Fruit fly (Drosophila melanogaster) whole organism, pupa: ENCODE data around the gene CG2218.

Source experiments
- CG10348 ChIP-seq: fragments of 200-800 bp; sonication (Bioruptor generic); IDR thresholded peaks from 2 replicates; pipeline ENCODE4 v1.3.6; 2022; ENCODE audit warnings: missing biosample characterization, missing genetic modification characterization
- CG12605 ChIP-seq: fragments of 200-800 bp; sonication (Bioruptor generic); IDR thresholded peaks from 2 replicates; pipeline ENCODE4 v1.3.6; 2022; ENCODE audit warnings: missing biosample characterization, missing genetic modification characterization
- CG13204 ChIP-seq: fragments of 200-800 bp; sonication (Bioruptor generic); optimal IDR thresholded peaks from 2 replicates; lab custom pipeline; 2018; ENCODE audit warnings: missing biosample characterization, mild to moderate bottlenecking, missing genetic modification characterization, moderate library complexity
- CG14655 ChIP-seq: fragments of 200-800 bp; sonication (Bioruptor generic); optimal IDR thresholded peaks from 3 replicates; lab custom pipeline; 2017; ENCODE audit warnings: mild to moderate bottlenecking, missing biosample characterization, missing genetic modification reagents, missing genetic modification characterization
- CG15710 ChIP-seq: fragments of 200-800 bp; sonication (Bioruptor generic); optimal IDR thresholded peaks from 2 replicates; lab custom pipeline; 2018; ENCODE audit warnings: missing biosample characterization, mild to moderate bottlenecking, missing genetic modification characterization, moderate library complexity
- CG17806 ChIP-seq: fragments of 200-800 bp; sonication (Bioruptor generic); optimal IDR thresholded peaks from 2 replicates; lab custom pipeline; 2018; ENCODE audit warnings: missing biosample characterization, mild to moderate bottlenecking, missing genetic modification characterization, moderate library complexity
- CG32121 ChIP-seq: fragments of 200-800 bp; sonication (Bioruptor generic); IDR thresholded peaks from 2 replicates; pipeline ENCODE4 v1.3.6; 2022; ENCODE audit warnings: missing biosample characterization, missing genetic modification characterization
- CG34367 ChIP-seq: fragments of 200-800 bp; sonication (Bioruptor generic); optimal IDR thresholded peaks from 2 replicates; lab custom pipeline; 2018; ENCODE audit warnings: missing biosample characterization, mild to moderate bottlenecking, missing genetic modification characterization
- CG4496 ChIP-seq: fragments of 200-800 bp; sonication (Bioruptor generic); IDR thresholded peaks from 3 replicates; pipeline ENCODE4 v1.3.6; 2022; ENCODE audit warnings: missing biosample characterization, missing genetic modification characterization
- CG8159 ChIP-seq: fragments of 200-800 bp; sonication (Bioruptor generic); optimal IDR thresholded peaks from 3 replicates; lab custom pipeline; 2018; ENCODE audit warnings: missing biosample characterization, mild to moderate bottlenecking, missing genetic modification characterization, moderate library complexity
- CG8301 ChIP-seq: fragments of 200-800 bp; sonication (Bioruptor generic); optimal IDR thresholded peaks from 2 replicates; lab custom pipeline; 2018; ENCODE audit warnings: missing biosample characterization, mild to moderate bottlenecking, missing genetic modification characterization
- CG9948 ChIP-seq: fragments of 200-800 bp; sonication (Bioruptor generic); optimal IDR thresholded peaks from 2 replicates; lab custom pipeline; 2018; ENCODE audit warnings: missing biosample characterization, mild to moderate bottlenecking, missing genetic modification characterization, moderate library complexity
- D1 ChIP-seq: fragments of 200-800 bp; sonication (Bioruptor generic); optimal IDR thresholded peaks from 2 replicates; lab custom pipeline; 2018; ENCODE audit warnings: missing biosample characterization, mild to moderate bottlenecking, missing genetic modification characterization, moderate library complexity
- EcR ChIP-seq: fragments of 200-800 bp; sonication (Bioruptor generic); optimal IDR thresholded peaks from 3 replicates; lab custom pipeline; 2019; ENCODE audit warnings: missing biosample characterization, missing genetic modification characterization, mild to moderate bottlenecking, moderate library complexity, missing genetic modification reagents
- Ets98B ChIP-seq: fragments of 200-800 bp; sonication (Bioruptor generic); IDR thresholded peaks from 2 replicates; pipeline ENCODE4 v1.3.6; 2022; ENCODE audit warnings: missing biosample characterization, missing genetic modification characterization
- Pif1A ChIP-seq: fragments of 200-800 bp; sonication (Bioruptor generic); optimal IDR thresholded peaks from 3 replicates; lab custom pipeline; 2016; ENCODE audit warnings: missing biosample characterization, missing genetic modification characterization
- Pif1B ChIP-seq: fragments of 200-800 bp; sonication (Bioruptor generic); optimal IDR thresholded peaks from 3 replicates; lab custom pipeline; 2016; ENCODE audit warnings: missing biosample characterization, missing genetic modification characterization
- Snoo ChIP-seq: fragments of 200-800 bp; sonication (Bioruptor generic); optimal IDR thresholded peaks from 3 replicates; lab custom pipeline; 2017; ENCODE audit warnings: missing biosample characterization, mild to moderate bottlenecking, missing genetic modification characterization, inconsistent platforms
- fd96Ca ChIP-seq: fragments of 200-800 bp; sonication (Bioruptor generic); IDR thresholded peaks from 3 replicates; pipeline ENCODE4 v1.3.6; 2022; ENCODE audit warnings: missing biosample characterization, missing genetic modification characterization
- gl ChIP-seq: fragments of 200-800 bp; sonication (Bioruptor generic); optimal IDR thresholded peaks from 2 replicates; lab custom pipeline; 2018; ENCODE audit warnings: missing biosample characterization, mild to moderate bottlenecking, missing genetic modification characterization
- rn ChIP-seq: fragments of 200-800 bp; sonication (Bioruptor generic); IDR thresholded peaks from 2 replicates; pipeline ENCODE4 v1.3.6; 2022; ENCODE audit warnings: missing biosample characterization, missing genetic modification characterization

The CG2218 gene

DNA sequence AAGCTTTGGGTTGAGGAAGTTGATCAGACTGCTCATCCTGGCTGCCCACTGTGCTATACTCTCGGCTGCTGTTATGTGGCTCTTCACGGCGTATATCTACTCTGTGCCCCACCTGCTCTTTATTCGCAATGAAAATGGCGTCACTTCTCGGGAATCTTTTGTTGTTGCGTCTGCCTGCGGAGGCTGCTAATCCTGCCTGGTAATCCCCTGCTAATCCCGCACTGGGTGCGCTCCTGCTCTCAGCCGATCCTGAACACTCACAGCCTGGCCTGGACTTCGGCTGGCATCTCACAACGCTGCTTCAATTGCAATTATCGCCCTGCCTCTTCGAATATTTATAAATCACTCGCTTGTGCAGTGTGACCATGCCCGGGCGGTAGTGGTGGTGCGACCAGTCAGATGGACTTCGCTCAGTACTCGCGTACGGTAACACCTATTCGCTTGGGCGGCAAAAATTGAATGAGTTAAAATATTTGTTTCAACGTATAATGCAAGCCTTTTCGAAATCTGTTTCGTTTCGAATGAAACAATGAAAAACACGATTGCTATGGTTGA lies at the start of gene CG2218:
CG2218 (minus strand) TSS at position 472 of the 555 bp plus-strand sequence.
- TF ChIP-seq CG10348 (GFP tag; lab: Robert Waterston, UW) (no peak), CG13204 (GFP tag; lab: Kevin White, UChicago) (no peak), EcR (no peak), CG4496 (GFP tag; lab: Robert Waterston, UW) (peak; percentile 64; the same call in 2 of the 3 replicates), Pif1B (GFP tag; lab: Kevin White, UChicago) (no peak), gl (peak; percentile 42), CG9948 (no peak)

DNA sequence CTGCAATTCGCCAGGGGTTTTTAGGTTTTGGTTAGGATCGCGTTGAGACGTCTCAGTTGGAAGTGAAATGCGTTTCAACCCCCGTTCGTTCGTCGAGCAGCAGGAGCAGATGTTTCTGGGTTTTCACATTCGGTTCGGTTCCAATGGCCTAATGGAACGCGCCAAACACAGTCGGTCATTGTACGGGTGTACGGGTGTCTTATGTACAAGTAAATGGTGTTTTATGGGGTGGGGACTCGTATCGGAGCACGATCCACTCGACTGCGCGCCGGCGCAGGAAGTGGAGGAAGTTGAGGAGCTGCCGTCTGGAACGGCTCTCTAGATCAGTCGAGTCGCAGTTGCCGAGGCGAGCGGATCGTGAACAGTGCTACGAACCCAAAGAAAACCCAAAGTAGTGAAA lies 48.3 kb upstream of the CG2218 start, which contains the start of gene spdo:
spdo (plus strand) TSS at position 318 of the 400 bp plus-strand sequence.
- TF ChIP-seq CG10348 (GFP tag; lab: Robert Waterston, UW) (no peak), CG32121 (GFP tag; lab: Robert Waterston, UW) (no peak), CG13204 (GFP tag; lab: Kevin White, UChicago) (no peak), Pif1A (no peak)

DNA sequence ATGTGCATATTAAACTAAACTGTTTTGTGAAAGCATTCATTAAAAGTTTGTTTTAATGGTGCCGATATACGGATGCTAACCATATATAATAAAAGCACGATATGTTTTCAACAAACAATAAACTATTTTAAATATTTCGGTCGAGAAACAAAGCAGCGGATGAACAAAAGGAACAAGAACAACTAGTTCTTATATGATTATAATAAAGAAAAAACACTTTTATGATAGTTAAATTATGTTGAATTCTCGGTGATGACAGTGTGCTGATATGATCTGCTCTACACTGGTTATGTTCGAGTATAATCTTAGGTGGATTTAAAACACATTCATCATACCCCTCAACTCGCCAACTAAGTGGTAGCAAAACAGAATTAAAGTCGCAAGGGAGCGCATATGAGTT lies 47.8 kb upstream of the CG2218 start:
- TF ChIP-seq CG9948 (no peak), EcR (no peak), CG8301 (tag; lab: Kevin White, UChicago) (no peak), D1 (tag; lab: Kevin White, UChicago) (no peak), CG13204 (GFP tag; lab: Kevin White, UChicago) (no peak), CG8159 (no peak), gl (no peak), CG10348 (GFP tag; lab: Robert Waterston, UW) (no peak), fd96Ca (GFP tag; lab: Robert Waterston, UW) (no peak), CG4496 (GFP tag; lab: Robert Waterston, UW) (no peak), rn (no peak), CG17806 (tag; lab: Kevin White, UChicago) (no peak), CG14655 (GFP tag; lab: Kevin White, UChicago) (no peak), Pif1A (no peak), Snoo (tag; lab: Kevin White, UChicago) (no peak), CG32121 (GFP tag; lab: Robert Waterston, UW) (no peak), Pif1B (GFP tag; lab: Kevin White, UChicago) (no peak), Ets98B (no peak), CG12605 (GFP tag; lab: Robert Waterston, UW) (no peak)

DNA sequence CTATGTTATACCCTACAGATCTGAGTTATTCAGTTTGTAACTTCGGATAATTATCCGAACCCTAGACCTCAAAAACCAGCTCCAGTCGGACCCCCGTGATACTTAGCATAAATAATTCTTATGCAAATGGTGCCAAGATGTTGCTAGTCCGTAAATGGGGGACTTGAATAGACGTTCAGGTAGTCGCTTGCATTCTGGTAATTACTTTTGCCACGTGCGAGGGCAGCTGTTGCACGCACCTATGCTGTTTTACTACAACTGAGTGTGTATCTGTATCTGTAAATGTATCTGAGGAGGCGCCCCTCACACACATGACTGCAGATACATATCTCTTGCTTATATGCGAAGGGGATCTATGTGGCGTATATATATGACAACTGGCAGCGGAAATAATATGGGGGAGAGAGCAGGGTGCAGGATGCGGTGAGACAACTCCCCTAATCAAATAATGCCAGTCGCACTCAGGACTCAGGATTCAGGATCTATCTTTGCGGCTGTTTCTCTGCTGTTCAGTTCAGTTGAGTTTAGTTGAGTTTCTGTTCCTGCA lies 46.7 kb upstream of the CG2218 start:
- TF ChIP-seq Pif1B (GFP tag; lab: Kevin White, UChicago): no peak
- TF ChIP-seq CG17806 (tag; lab: Kevin White, UChicago): no peak
- no peak for TF ChIP-seq Pif1A
- TF ChIP-seq CG10348 (GFP tag; lab: Robert Waterston, UW): no peak
- TF ChIP-seq EcR: no peak
- no peak for TF ChIP-seq CG34367 (tag; lab: Kevin White, UChicago)
- no peak for TF ChIP-seq D1 (tag; lab: Kevin White, UChicago)
- TF ChIP-seq Ets98B: no peak

DNA sequence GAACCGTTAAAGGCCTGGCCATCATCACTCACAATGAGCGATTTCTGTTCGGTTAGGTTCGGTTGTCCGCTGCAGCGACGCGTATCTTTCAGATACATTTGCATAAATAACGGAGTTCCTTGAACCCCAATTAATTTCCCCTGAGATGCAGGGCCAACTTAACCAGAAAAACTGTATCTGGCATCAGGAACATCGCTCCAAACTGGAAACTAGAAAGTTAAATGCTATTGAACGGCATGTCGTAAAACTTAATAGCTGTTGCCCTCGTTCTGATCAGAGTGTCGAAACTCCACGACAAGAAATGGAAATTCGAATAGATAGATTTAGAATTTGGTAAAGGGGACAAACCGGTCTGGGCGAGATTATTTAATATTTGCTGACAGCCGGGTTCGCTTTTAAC lies 44.3 kb upstream of the CG2218 start:
- TF ChIP-seq EcR: peak; percentile 59
- TF ChIP-seq CG9948: no peak

DNA sequence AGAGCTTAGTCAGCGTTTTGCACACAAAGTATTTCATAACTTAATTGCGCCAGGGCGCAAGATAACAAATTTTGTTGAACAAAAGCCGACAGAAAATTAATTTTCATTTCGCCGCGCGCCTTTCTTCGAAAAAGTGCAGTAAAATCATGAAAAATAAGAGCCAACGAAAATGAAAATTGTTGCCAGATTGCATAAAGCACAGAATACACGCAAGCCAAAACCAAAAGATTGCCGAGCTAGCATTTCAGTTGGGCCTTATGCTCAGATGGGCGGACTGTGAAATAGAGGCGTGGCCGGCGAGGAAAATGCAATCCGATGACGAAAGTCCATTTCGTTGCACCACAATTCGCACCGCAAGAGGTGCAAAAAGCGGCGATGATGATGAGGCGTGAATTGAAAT lies 42.6 kb upstream of the CG2218 start:
- TF ChIP-seq Snoo (tag; lab: Kevin White, UChicago): no peak
- TF ChIP-seq EcR: no peak
- no peak for TF ChIP-seq CG32121 (GFP tag; lab: Robert Waterston, UW)
- no peak for TF ChIP-seq Pif1B (GFP tag; lab: Kevin White, UChicago)
- TF ChIP-seq Pif1A: no peak
- TF ChIP-seq CG12605 (GFP tag; lab: Robert Waterston, UW): no peak
- TF ChIP-seq fd96Ca (GFP tag; lab: Robert Waterston, UW): no peak
- TF ChIP-seq Ets98B: no peak
- no peak for TF ChIP-seq gl
- TF ChIP-seq CG10348 (GFP tag; lab: Robert Waterston, UW): no peak
- no peak for TF ChIP-seq CG13204 (GFP tag; lab: Kevin White, UChicago)

DNA sequence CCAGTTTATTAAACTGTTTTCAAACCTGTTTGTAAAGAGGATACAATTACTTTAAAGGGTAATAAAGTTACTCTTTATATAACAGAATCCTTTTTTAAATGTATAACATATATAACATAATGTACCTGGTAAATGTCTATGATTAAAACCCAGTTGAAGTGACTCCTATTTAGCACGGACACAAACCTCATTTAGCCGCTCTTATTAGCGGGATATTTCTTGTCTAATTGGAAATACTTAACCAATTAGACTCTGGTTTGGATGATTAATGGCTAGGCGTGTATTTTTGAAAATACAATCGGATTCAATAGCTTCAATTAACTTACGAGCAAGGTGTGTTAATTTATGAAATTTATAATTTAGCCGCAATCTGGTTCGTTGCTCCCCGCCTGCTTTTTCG lies 39.0 kb upstream of the CG2218 start:
- TF ChIP-seq CG4496 (GFP tag; lab: Robert Waterston, UW): no peak

DNA sequence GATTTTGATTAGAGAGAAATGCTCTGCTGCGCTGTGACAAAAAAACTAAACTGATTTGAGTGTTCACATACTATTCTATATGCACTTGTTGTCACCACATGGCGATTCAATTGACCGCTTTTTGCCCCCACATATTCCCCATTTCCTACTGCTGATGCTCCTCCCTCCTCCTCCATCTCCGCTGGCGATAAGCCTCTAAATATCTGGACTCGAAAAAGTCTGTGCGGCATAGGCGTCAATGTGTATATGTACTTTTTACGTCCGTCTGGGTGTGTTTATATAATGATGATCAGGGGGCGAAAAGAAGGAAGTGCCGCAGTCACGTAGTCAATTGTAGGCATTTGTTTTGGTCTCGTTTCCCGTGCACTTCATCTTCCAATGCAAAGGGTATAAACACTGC lies 38.4 kb upstream of the CG2218 start:
- TF ChIP-seq Pif1B (GFP tag; lab: Kevin White, UChicago) (no peak), CG34367 (tag; lab: Kevin White, UChicago) (no peak), EcR (no peak), D1 (tag; lab: Kevin White, UChicago) (no peak), CG12605 (GFP tag; lab: Robert Waterston, UW) (no peak), CG4496 (GFP tag; lab: Robert Waterston, UW) (peak; percentile 14; the same call in 1 of the 3 replicates), Pif1A (no peak), CG10348 (GFP tag; lab: Robert Waterston, UW) (no peak), CG8159 (no peak), fd96Ca (GFP tag; lab: Robert Waterston, UW) (peak; percentile 38; the same call in 1 of the 3 replicates), rn (no peak), CG15710 (tag; lab: Kevin White, UChicago) (no peak), CG9948 (no peak), CG17806 (tag; lab: Kevin White, UChicago) (no peak), CG8301 (tag; lab: Kevin White, UChicago) (no peak)
